In genomic region chr3L:18234209-18234849, dm6 we compare ENCODE assay signal across 3 fruit fly cellular contexts.
TF ChIP-seq lines count a peak whose summit lies in the region.

No protein-coding gene starts in this region.

TF ChIP-seq in whole organism, embryonic, 481 proteins besides CTCF, POLR2A, EP300 and RAD21 (continued from another document and continues in another):
- TF ChIP-seq stwl (tag; optimal IDR thresholded peaks at IDR 0.05; lab: Kevin White, UChicago) (no peak), CG10543 (GFP tag; optimal IDR thresholded peaks at IDR 0.05; lab: Kevin White, UChicago) (peak; percentile 68), bowl (GFP tag; IDR thresholded peaks at IDR 0.05; lab: Robert Waterston, UW) (no peak), CG18476 (GFP tag; optimal IDR thresholded peaks at IDR 0.05; lab: Kevin White, UChicago) (no peak), CG8478 (optimal IDR thresholded peaks at IDR 0.05; lab: Kevin White, UChicago) (no peak), sc (optimal IDR thresholded peaks at IDR 0.05; lab: Kevin White, UChicago) (no peak), sc (GFP tag; optimal IDR thresholded peaks at IDR 0.05; lab: Kevin White, UChicago) (no peak), CG15479 (GFP tag; optimal IDR thresholded peaks at IDR 0.05; lab: Kevin White, UChicago) (no peak), lilli (GFP tag; optimal IDR thresholded peaks at IDR 0.05; lab: Kevin White, UChicago) (no peak), B-H1 (GFP tag; IDR thresholded peaks at IDR 0.05; lab: Robert Waterston, UW) (no peak), CG8281 (tag; optimal IDR thresholded peaks at IDR 0.05; lab: Kevin White, UChicago) (no peak), vfl (GFP tag; optimal IDR thresholded peaks at IDR 0.05; lab: Kevin White, UChicago) (no peak), fu2 (GFP tag; optimal IDR thresholded peaks at IDR 0.05; lab: Kevin White, UChicago) (no peak), CG6254 (GFP tag; optimal IDR thresholded peaks at IDR 0.05; lab: Kevin White, UChicago) (no peak), Ets65A (GFP tag; lab: Kevin White, UChicago) (no peak), ranshi (GFP tag; IDR thresholded peaks at IDR 0.05; lab: Robert Waterston, UW) (no peak), Bdp1 (GFP tag; optimal IDR thresholded peaks at IDR 0.05; lab: Kevin White, UChicago) (no peak), CG12769 (tag; optimal IDR thresholded peaks at IDR 0.05; lab: Kevin White, UChicago) (peak; percentile 84), Ada2b (GFP tag; IDR thresholded peaks at IDR 0.05; lab: Robert Waterston, UW) (no peak), stc (GFP tag; IDR thresholded peaks at IDR 0.05; lab: Robert Waterston, UW) (no peak), CG15514 (GFP tag; optimal IDR thresholded peaks at IDR 0.05; lab: Kevin White, UChicago) (no peak), CG18619 (GFP tag; optimal IDR thresholded peaks at IDR 0.05; lab: Kevin White, UChicago) (no peak), CG10274 (GFP tag; optimal IDR thresholded peaks at IDR 0.05; lab: Kevin White, UChicago) (no peak), CG15696 (tag; optimal IDR thresholded peaks at IDR 0.05; lab: Kevin White, UChicago) (no peak), lbe (GFP tag; optimal IDR thresholded peaks at IDR 0.05; lab: Kevin White, UChicago) (peak; percentile 41), CG15073 (GFP tag; optimal IDR thresholded peaks at IDR 0.05; lab: Kevin White, UChicago) (no peak), CG9817 (tag; optimal IDR thresholded peaks at IDR 0.05; lab: Kevin White, UChicago) (no peak), CG10366 (GFP tag; IDR thresholded peaks at IDR 0.05; lab: Robert Waterston, UW) (no peak), HmgD (GFP tag; optimal IDR thresholded peaks at IDR 0.05; lab: Kevin White, UChicago) (no peak), zfh2 (GFP tag; optimal IDR thresholded peaks at IDR 0.05; lab: Kevin White, UChicago) (no peak), CG4820 (GFP tag; optimal IDR thresholded peaks at IDR 0.05; lab: Kevin White, UChicago) (no peak), CG31441 (GFP tag; IDR thresholded peaks at IDR 0.05; lab: Robert Waterston, UW) (no peak), Bteb2 (GFP tag; optimal IDR thresholded peaks at IDR 0.05; lab: Kevin White, UChicago) (no peak), danr (GFP tag; IDR thresholded peaks at IDR 0.05; lab: Robert Waterston, UW) (no peak), chif (GFP tag; optimal IDR thresholded peaks at IDR 0.05; lab: Kevin White, UChicago) (no peak), tgo (GFP tag; IDR thresholded peaks at IDR 0.05; lab: Robert Waterston, UW) (no peak), CG2889 (GFP tag; IDR thresholded peaks at IDR 0.05; lab: Robert Waterston, UW) (no peak), HLH3B (GFP tag; IDR thresholded peaks at IDR 0.05; lab: Robert Waterston, UW) (no peak), Usf (GFP tag; optimal IDR thresholded peaks at IDR 0.05; lab: Kevin White, UChicago) (no peak), Oaz (GFP tag; IDR thresholded peaks at IDR 0.05; lab: Robert Waterston, UW) (no peak), Hey (tag; optimal IDR thresholded peaks at IDR 0.05; lab: Kevin White, UChicago) (no peak), CG42726 (GFP tag; IDR thresholded peaks at IDR 0.05; lab: Robert Waterston, UW; ENCODE audit: partially characterized antibody) (no peak), ERR (GFP tag; optimal IDR thresholded peaks at IDR 0.05; lab: Kevin White, UChicago) (no peak), CG18599 (GFP tag; optimal IDR thresholded peaks at IDR 0.05; lab: Kevin White, UChicago) (no peak), dpn (GFP tag; optimal IDR thresholded peaks at IDR 0.05; lab: Kevin White, UChicago) (no peak), CG6813 (GFP tag; optimal IDR thresholded peaks at IDR 0.05; lab: Kevin White, UChicago) (peak; percentile 5), mld (GFP tag; IDR thresholded peaks at IDR 0.05; lab: Robert Waterston, UW; ENCODE audit: partially characterized antibody) (no peak), CG8089 (GFP tag; optimal IDR thresholded peaks at IDR 0.05; lab: Kevin White, UChicago) (no peak)

TF ChIP-seq in whole organism, prepupa, 60 proteins besides CTCF, POLR2A, EP300 and RAD21 (continued from another document):
- 0 out of 3 replicates have a peak, but pooled peaks have one; percentile 17 for TF ChIP-seq CG8119 (GFP tag; IDR thresholded peaks at IDR 0.05; lab: Robert Waterston, UW)
- TF ChIP-seq CG1621 (tag; optimal IDR thresholded peaks at IDR 0.05; lab: Kevin White, UChicago) = peak; percentile 63
- TF ChIP-seq topi (GFP tag; optimal IDR thresholded peaks at IDR 0.05; lab: Kevin White, UChicago) = no peak
- no peak for TF ChIP-seq CG11762 (GFP tag; optimal IDR thresholded peaks at IDR 0.05; lab: Kevin White, UChicago; ENCODE audit: insufficient read depth)
- no peak for TF ChIP-seq cyc (GFP tag; optimal IDR thresholded peaks at IDR 0.05; lab: Kevin White, UChicago)
- no peak for TF ChIP-seq CG11902 (GFP tag; optimal IDR thresholded peaks at IDR 0.05; lab: Kevin White, UChicago)
- TF ChIP-seq CG6163 (GFP tag; IDR thresholded peaks at IDR 0.05; lab: Robert Waterston, UW) = peak; percentile 77; the same call in 2 of the 3 replicates
- no peak for TF ChIP-seq Hr38 (GFP tag; optimal IDR thresholded peaks at IDR 0.05; lab: Kevin White, UChicago)
- TF ChIP-seq Ets96B (tag; optimal IDR thresholded peaks at IDR 0.05; lab: Kevin White, UChicago) = no peak

TF ChIP-seq in whole organism, wandering third instar larva, 38 proteins besides CTCF, POLR2A, EP300 and RAD21 (continued from another document):
- peak; percentile 25 for TF ChIP-seq brk (GFP tag; optimal IDR thresholded peaks at IDR 0.05; lab: Kevin White, UChicago)
- no peak for TF ChIP-seq ey (GFP tag; optimal IDR thresholded peaks at IDR 0.05; lab: Kevin White, UChicago)
- TF ChIP-seq Mio (GFP tag; optimal IDR thresholded peaks at IDR 0.05; lab: Kevin White, UChicago) = no peak
